Fruit fly (Drosophila melanogaster) whole organism, pupa: ENCODE results near the gene CG42728.
A peak's percentile ranks its signal among the peaks of the same experiment; 100 is the strongest.

Source experiments
- CG10348 ChIP-seq: fragments of 200-800 bp; sonication (Bioruptor generic); IDR thresholded peaks from 2 replicates; pipeline ENCODE4 v1.3.6; 2022; ENCODE audit warnings: missing biosample characterization, missing genetic modification characterization
- CG12605 ChIP-seq: fragments of 200-800 bp; sonication (Bioruptor generic); IDR thresholded peaks from 2 replicates; pipeline ENCODE4 v1.3.6; 2022; ENCODE audit warnings: missing biosample characterization, missing genetic modification characterization
- CG15710 ChIP-seq: fragments of 200-800 bp; sonication (Bioruptor generic); optimal IDR thresholded peaks from 2 replicates; lab custom pipeline; 2018; ENCODE audit warnings: missing biosample characterization, mild to moderate bottlenecking, missing genetic modification characterization, moderate library complexity
- D1 ChIP-seq: fragments of 200-800 bp; sonication (Bioruptor generic); optimal IDR thresholded peaks from 2 replicates; lab custom pipeline; 2018; ENCODE audit warnings: missing biosample characterization, mild to moderate bottlenecking, missing genetic modification characterization, moderate library complexity

DNA sequence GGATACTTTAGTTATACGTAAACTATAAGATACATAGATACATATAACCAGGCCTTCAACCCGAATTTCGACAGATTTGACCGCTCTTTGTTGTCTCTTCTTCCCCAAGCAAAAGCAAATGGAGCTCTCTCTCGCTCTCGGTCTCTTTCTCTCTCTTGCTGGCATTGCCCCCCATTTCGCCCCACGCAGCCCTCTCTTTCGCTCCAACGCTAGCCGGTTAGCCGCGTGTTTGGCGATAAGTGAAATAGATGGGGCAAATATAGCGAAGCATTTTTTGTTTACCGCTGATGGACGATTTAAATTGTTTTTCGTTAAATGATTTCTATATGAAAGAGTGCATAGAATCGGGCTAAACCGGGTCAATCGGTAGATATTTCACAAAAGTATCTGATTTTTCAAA lies 13.6 kb downstream of the CG42728 start:
- TF ChIP-seq CG12605: peak; percentile 60
- TF ChIP-seq CG10348 (GFP tag; lab: Robert Waterston, UW): no peak
- TF ChIP-seq CG15710: no peak
- no peak for TF ChIP-seq D1 (tag; lab: Kevin White, UChicago)
